Worm (Caenorhabditis elegans) whole organism, L3 larva: ENCODE results near the gene F32D8.3.

Experiments used
- ceh-82 ChIP-seq: fragments of 150-350 bp; optimal IDR thresholded peaks from 2 replicates; lab custom pipeline; 2014; ENCODE audit warnings: missing biosample characterization, missing genetic modification characterization
- egl-27 ChIP-seq: sonication (generic microtip); optimal IDR thresholded peaks from 4 replicates; lab custom pipeline; 2017; ENCODE audit warnings: missing biosample characterization, missing genetic modification reagents, missing genetic modification characterization
- egl-5 ChIP-seq: fragments of 150-350 bp; optimal IDR thresholded peaks from 2 replicates; lab custom pipeline; 2017; ENCODE audit warnings: missing biosample characterization, missing genetic modification reagents, missing genetic modification characterization, inconsistent platforms
- elt-2 ChIP-seq: sonication (generic microtip); optimal IDR thresholded peaks from 2 replicates; lab custom pipeline; 2016; ENCODE audit warnings: missing genetic modification reagents, mild to moderate bottlenecking, missing genetic modification characterization, missing compliant biosample characterization
- fkh-10 ChIP-seq: sonication (generic microtip); optimal IDR thresholded peaks from 2 replicates; lab custom pipeline; 2017; ENCODE audit warnings: missing biosample characterization, missing genetic modification reagents, missing genetic modification characterization
- fkh-2 ChIP-seq: fragments of 150-350 bp; optimal IDR thresholded peaks from 2 replicates; lab custom pipeline; 2014; ENCODE audit warnings: missing biosample characterization, missing genetic modification reagents, missing genetic modification characterization
- nfya-1 ChIP-seq: sonication (generic microtip); optimal IDR thresholded peaks from 2 replicates; lab custom pipeline; 2017; ENCODE audit warnings: missing genetic modification characterization, mild to moderate bottlenecking, missing compliant biosample characterization, antibody characterized with exemption, moderate library complexity; ENCODE audit not compliant: insufficient read depth
- nhr-11 ChIP-seq: fragments of 150-350 bp; optimal IDR thresholded peaks from 2 replicates; lab custom pipeline; 2014; ENCODE audit warnings: missing biosample characterization, missing genetic modification characterization
- nhr-23 ChIP-seq: fragments of 150-350 bp; optimal IDR thresholded peaks from 2 replicates; lab custom pipeline; 2014; ENCODE audit warnings: missing biosample characterization, missing genetic modification reagents, missing genetic modification characterization
- nhr-43 ChIP-seq: sonication (generic microtip); optimal IDR thresholded peaks from 2 replicates; lab custom pipeline; 2016; ENCODE audit warnings: mild to moderate bottlenecking, missing genetic modification characterization, missing compliant biosample characterization; ENCODE audit not compliant: poor library complexity, severe bottlenecking
- pqm-1 ChIP-seq: fragments of 150-350 bp; optimal IDR thresholded peaks from 2 replicates; lab custom pipeline; 2017; ENCODE audit warnings: missing biosample characterization, missing genetic modification characterization, inconsistent platforms
- unc-39 ChIP-seq: sonication (generic microtip); optimal IDR thresholded peaks from 4 replicates; lab custom pipeline; 2017; ENCODE audit warnings: missing biosample characterization, missing genetic modification characterization

F32D8.3 gene

DNA sequence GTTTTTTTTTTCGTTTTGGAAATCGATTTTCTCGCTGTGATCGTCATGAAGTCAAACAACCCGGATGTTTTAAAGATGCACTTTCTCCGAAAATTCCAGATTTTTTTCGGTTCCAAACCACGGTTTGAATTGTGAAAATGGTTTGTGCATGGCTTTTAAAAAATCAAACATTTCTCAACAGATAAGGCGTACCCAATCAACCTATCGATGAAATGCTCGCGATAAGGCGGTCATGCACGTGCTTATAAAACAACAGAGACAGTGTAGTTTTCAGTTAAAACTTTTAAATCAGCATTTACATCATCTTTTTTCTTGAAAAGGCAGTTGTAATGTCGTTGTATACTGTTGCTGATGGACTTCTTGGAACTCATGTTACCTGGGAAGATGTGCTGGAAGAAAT is 45.8 kb downstream of the F32D8.3 start, which contains the start of gene F58B4.5:
F58B4.5 (plus strand) TSS at position 283 of the 400 bp plus-strand sequence.
- peak; percentile 94 for TF ChIP-seq elt-2 (tag; lab: Kevin White, UChicago)
- no peak for TF ChIP-seq fkh-2
- peak; percentile 29 for TF ChIP-seq pqm-1

DNA sequence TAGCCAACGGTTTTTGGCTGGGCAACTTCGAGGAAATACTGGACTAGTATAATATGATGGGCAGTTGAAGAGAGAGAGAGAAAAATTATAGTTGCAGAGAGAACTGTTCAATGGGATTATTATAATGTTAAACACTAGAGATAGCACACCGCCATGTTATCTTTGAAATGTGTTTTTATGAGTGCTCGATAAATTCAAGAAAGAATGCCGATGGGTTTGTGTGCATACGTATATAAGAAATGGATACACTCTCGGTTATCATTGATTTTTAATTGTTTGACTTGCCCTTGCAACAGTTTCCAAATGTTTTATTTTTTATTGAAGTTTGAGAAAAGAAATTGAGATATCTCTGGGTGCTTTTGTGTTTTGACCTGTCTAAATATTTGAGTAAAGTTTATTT is 50.0 kb downstream of the F32D8.3 start, which contains the start of gene F17C11.12:
F17C11.12 (minus strand) TSS at position 240 of the 400 bp plus-strand sequence.
- peak; percentile 86 for TF ChIP-seq pqm-1
- TF ChIP-seq egl-5 (tag; lab: Kevin White, UChicago), result no peak
- TF ChIP-seq elt-2 (tag; lab: Kevin White, UChicago), result peak; percentile 91
- TF ChIP-seq egl-27 (tag; lab: Kevin White, UChicago), result no peak
- TF ChIP-seq unc-39 (tag; lab: Kevin White, UChicago), result no peak
- no peak for TF ChIP-seq nhr-11

DNA sequence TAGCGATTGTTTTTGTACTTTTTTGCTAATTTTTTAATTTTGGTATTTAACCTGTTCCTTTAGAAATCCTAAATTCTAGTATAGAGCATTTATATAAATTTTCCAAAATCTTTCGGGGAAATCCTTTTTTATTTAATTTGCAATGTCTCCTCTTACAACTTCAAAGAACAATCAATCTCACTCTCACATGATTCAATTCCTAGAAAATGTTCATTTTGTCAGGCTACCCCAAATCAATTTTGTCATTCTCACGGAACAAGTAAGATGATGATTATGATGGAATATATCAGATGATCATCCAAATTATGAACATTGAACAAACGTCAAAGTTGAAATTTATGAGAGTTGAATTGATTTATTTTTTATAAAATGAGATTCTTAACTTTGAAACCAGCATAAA is 50.7 kb downstream of the F32D8.3 start:
- TF ChIP-seq nfya-1 (tag; lab: Kevin White, UChicago), result no peak
- no peak for TF ChIP-seq ceh-82 (tag; lab: Kevin White, UChicago)
- peak; percentile 42 for TF ChIP-seq nhr-43 (tag; lab: Kevin White, UChicago)
- TF ChIP-seq egl-5 (tag; lab: Kevin White, UChicago), result no peak
- TF ChIP-seq fkh-2, result no peak
- peak; percentile 85 for TF ChIP-seq fkh-10 (GFP tag; lab: Kevin White, UChicago)
- peak; percentile 58 for TF ChIP-seq nhr-23 (tag; lab: Kevin White, UChicago)
- TF ChIP-seq nhr-11, result peak; percentile 37
